Worm (Caenorhabditis elegans) whole organism, L4 larva: ENCODE data around the gene W02B8.1.

Source experiments
- F44E2.7 ChIP-seq: fragments of 200-800 bp; sonication (Bioruptor generic); IDR thresholded peaks from 2 replicates; pipeline ENCODE4 v2.1.2; 2022; ENCODE audit warnings: missing genetic modification characterization, missing compliant biosample characterization
- T20F7.1 ChIP-seq: fragments of 200-800 bp; sonication (Bioruptor generic); optimal IDR thresholded peaks from 2 replicates; lab custom pipeline; 2018; ENCODE audit warnings: mild to moderate bottlenecking, missing genetic modification characterization, missing compliant biosample characterization
- Y105C5A.15 ChIP-seq: fragments of 200-800 bp; sonication (Bioruptor generic); IDR thresholded peaks from 2 replicates; pipeline ENCODE4 v1.3.6; 2022; ENCODE audit warnings: missing genetic modification characterization, missing compliant biosample characterization
- Y5F2A.4 ChIP-seq: fragments of 200-800 bp; sonication (Bioruptor generic); optimal IDR thresholded peaks from 2 replicates; lab custom pipeline; 2018; ENCODE audit warnings: mild to moderate bottlenecking, missing genetic modification characterization, missing compliant biosample characterization
- aha-1 ChIP-seq: fragments of 150-350 bp; peaks from one replicate; lab custom pipeline; 2014; ENCODE audit warnings: missing biosample characterization, missing genetic modification characterization
- ceh-28 ChIP-seq: fragments of 150-350 bp; optimal IDR thresholded peaks from 2 replicates; lab custom pipeline; 2014; ENCODE audit warnings: missing biosample characterization, missing genetic modification reagents, missing genetic modification characterization
- ces-1 ChIP-seq: fragments of 150-350 bp; sonication (generic microtip); optimal IDR thresholded peaks from 4 replicates; lab custom pipeline; 2014; ENCODE audit warnings: missing biosample characterization, missing genetic modification reagents, missing genetic modification characterization
- cey-2 ChIP-seq: sonication (generic microtip); optimal IDR thresholded peaks from 3 replicates; lab custom pipeline; 2017; ENCODE audit warnings: missing genetic modification characterization, mild to moderate bottlenecking, missing compliant biosample characterization, antibody characterized with exemption, borderline replicate concordance; ENCODE audit not compliant: insufficient read depth
- daf-16 ChIP-seq, 3 experiments: sonication (generic microtip); optimal IDR thresholded peaks; 2 replicates each; lab custom pipeline; 2016 to 2017; ENCODE audit warnings: missing genetic modification characterization in 3 of 3, missing genetic modification reagents in 3 of 3, mild to moderate bottlenecking in 2 of 3, missing compliant biosample characterization in 2 of 3, missing biosample characterization in 1 of 3, moderate library complexity in 1 of 3
- duxl-1 ChIP-seq: sonication (generic microtip); optimal IDR thresholded peaks from 2 replicates; lab custom pipeline; 2016; ENCODE audit warnings: mild to moderate bottlenecking, missing genetic modification characterization, moderate library complexity, missing compliant biosample characterization; ENCODE audit not compliant: poor library complexity
- dve-1 ChIP-seq: sonication (generic microtip); optimal IDR thresholded peaks from 2 replicates; lab custom pipeline; 2017; ENCODE audit warnings: antibody characterized with exemption, mild to moderate bottlenecking, missing genetic modification characterization, missing compliant biosample characterization; ENCODE audit not compliant: insufficient read depth
- gei-8 ChIP-seq: fragments of 200-800 bp; sonication (Bioruptor generic); optimal IDR thresholded peaks from 2 replicates; lab custom pipeline; 2018; ENCODE audit warnings: mild to moderate bottlenecking, missing genetic modification characterization, missing compliant biosample characterization
- lin-38 ChIP-seq: fragments of 200-800 bp; sonication (Bioruptor generic); IDR thresholded peaks from 2 replicates; pipeline ENCODE4 v1.3.6; 2022; ENCODE audit warnings: missing genetic modification reagents, missing genetic modification characterization, missing compliant biosample characterization
- lin-39 ChIP-seq: fragments of 150-350 bp; optimal IDR thresholded peaks from 2 replicates; lab custom pipeline; 2014; ENCODE audit warnings: missing biosample characterization, missing genetic modification reagents, missing genetic modification characterization
- mdt-29 ChIP-seq: fragments of 200-800 bp; sonication (Bioruptor generic); IDR thresholded peaks from 2 replicates; pipeline ENCODE4 v1.3.6; 2022; ENCODE audit warnings: missing genetic modification reagents, missing genetic modification characterization, missing compliant biosample characterization
- mxl-3 ChIP-seq: fragments of 200-800 bp; sonication (Bioruptor generic); optimal IDR thresholded peaks from 2 replicates; lab custom pipeline; 2018; ENCODE audit warnings: mild to moderate bottlenecking, missing genetic modification characterization, missing compliant biosample characterization
- nhr-10 ChIP-seq: fragments of 150-350 bp; optimal IDR thresholded peaks from 2 replicates; lab custom pipeline; 2014; ENCODE audit warnings: missing biosample characterization, missing genetic modification characterization
- nhr-102 ChIP-seq: sonication (generic microtip); optimal IDR thresholded peaks from 2 replicates; lab custom pipeline; 2016; ENCODE audit warnings: mild to moderate bottlenecking, missing genetic modification characterization, moderate library complexity, missing compliant biosample characterization
- nhr-237 ChIP-seq: sonication (generic microtip); optimal IDR thresholded peaks from 2 replicates; lab custom pipeline; 2017; ENCODE audit warnings: missing biosample characterization, missing genetic modification characterization
- nhr-28 ChIP-seq: fragments of 150-350 bp; optimal IDR thresholded peaks from 2 replicates; lab custom pipeline; 2014; ENCODE audit warnings: missing biosample characterization, missing genetic modification characterization
- nhr-41 ChIP-seq: fragments of 200-800 bp; sonication (Bioruptor generic); IDR thresholded peaks from 2 replicates; pipeline ENCODE4 v1.3.6; 2022; ENCODE audit warnings: missing genetic modification reagents, missing genetic modification characterization, missing compliant biosample characterization
- nhr-42 ChIP-seq: fragments of 200-800 bp; sonication (Bioruptor generic); IDR thresholded peaks from 2 replicates; pipeline ENCODE4 v1.3.6; 2022; ENCODE audit warnings: missing genetic modification characterization, missing compliant biosample characterization
- nhr-77 ChIP-seq: fragments of 150-350 bp; optimal IDR thresholded peaks from 2 replicates; lab custom pipeline; 2014; ENCODE audit warnings: missing biosample characterization, missing genetic modification characterization
- pha-4 ChIP-seq, 2 experiments: fragments of 150-350 bp in 1 of 2; fragments of 200-800 bp in 1 of 2; sonication (Bioruptor generic) in 1 of 2; IDR thresholded peaks in 1 of 2; optimal IDR thresholded peaks in 1 of 2; 2 replicates each; pipeline versions ENCODE4 v1.3.6 to Lab custom; 2014 to 2022; ENCODE audit warnings: missing genetic modification characterization in 2 of 2, missing genetic modification reagents in 2 of 2, missing biosample characterization in 1 of 2, missing compliant biosample characterization in 1 of 2
- php-3 ChIP-seq: fragments of 200-800 bp; sonication (Bioruptor generic); IDR thresholded peaks from 2 replicates; pipeline ENCODE4 v1.3.6; 2022; ENCODE audit warnings: missing genetic modification reagents, missing genetic modification characterization, missing compliant biosample characterization
- pqm-1 ChIP-seq: sonication (generic microtip); optimal IDR thresholded peaks from 2 replicates; lab custom pipeline; 2017; ENCODE audit warnings: missing biosample characterization, missing genetic modification characterization
- sdz-12 ChIP-seq: fragments of 200-800 bp; sonication (Bioruptor generic); optimal IDR thresholded peaks from 2 replicates; lab custom pipeline; 2018; ENCODE audit warnings: mild to moderate bottlenecking, missing genetic modification characterization, missing compliant biosample characterization
- snpc-1.2 ChIP-seq: fragments of 200-800 bp; sonication (Bioruptor generic); IDR thresholded peaks from 2 replicates; pipeline ENCODE4 v1.3.6; 2022; ENCODE audit warnings: missing genetic modification reagents, missing genetic modification characterization, missing compliant biosample characterization
- snpc-4 ChIP-seq: fragments of 150-350 bp; optimal IDR thresholded peaks from 2 replicates; lab custom pipeline; 2014; ENCODE audit warnings: missing biosample characterization, missing genetic modification characterization
- spr-1 ChIP-seq: sonication (generic microtip); optimal IDR thresholded peaks from 2 replicates; lab custom pipeline; 2016; ENCODE audit warnings: mild to moderate bottlenecking, missing genetic modification characterization, missing compliant biosample characterization
- tag-97 ChIP-seq: fragments of 200-800 bp; sonication (Bioruptor generic); IDR thresholded peaks from 2 replicates; pipeline ENCODE4 v1.3.6; 2022; ENCODE audit warnings: missing genetic modification characterization, missing compliant biosample characterization
- unc-39 ChIP-seq: sonication (generic microtip); optimal IDR thresholded peaks from 2 replicates; lab custom pipeline; 2017; ENCODE audit warnings: missing biosample characterization, missing genetic modification characterization
- unc-62 ChIP-seq, 3 experiments: fragments of 150-350 bp in 1 of 3; sonication (generic microtip); optimal IDR thresholded peaks in 2 of 3; peaks in 1 of 3; 1 replicate in 1 of 3; 2 replicates in 2 of 3; lab custom pipeline; 2014 to 2017; ENCODE audit warnings: missing biosample characterization in 3 of 3, missing genetic modification characterization in 3 of 3, missing genetic modification reagents in 3 of 3, missing genotype in 1 of 3
- vab-7 ChIP-seq: fragments of 200-800 bp; sonication (Bioruptor generic); IDR thresholded peaks from 2 replicates; pipeline ENCODE4 v1.3.6; 2022; ENCODE audit warnings: missing genetic modification reagents, missing genetic modification characterization, missing compliant biosample characterization
- zfp-2 ChIP-seq: sonication (generic microtip); optimal IDR thresholded peaks from 2 replicates; lab custom pipeline; 2016; ENCODE audit warnings: mild to moderate bottlenecking, missing genetic modification characterization, missing compliant biosample characterization
- zfp-3 ChIP-seq: fragments of 200-800 bp; sonication (Bioruptor generic); conservative IDR thresholded peaks from 2 replicates; pipeline ENCODE4 v1.3.6; 2022; ENCODE audit warnings: missing genetic modification reagents, missing genetic modification characterization, missing compliant biosample characterization
- ztf-7 ChIP-seq: fragments of 150-350 bp; optimal IDR thresholded peaks from 2 replicates; lab custom pipeline; 2014; ENCODE audit warnings: missing biosample characterization, missing genetic modification characterization

W02B8.1 gene

DNA sequence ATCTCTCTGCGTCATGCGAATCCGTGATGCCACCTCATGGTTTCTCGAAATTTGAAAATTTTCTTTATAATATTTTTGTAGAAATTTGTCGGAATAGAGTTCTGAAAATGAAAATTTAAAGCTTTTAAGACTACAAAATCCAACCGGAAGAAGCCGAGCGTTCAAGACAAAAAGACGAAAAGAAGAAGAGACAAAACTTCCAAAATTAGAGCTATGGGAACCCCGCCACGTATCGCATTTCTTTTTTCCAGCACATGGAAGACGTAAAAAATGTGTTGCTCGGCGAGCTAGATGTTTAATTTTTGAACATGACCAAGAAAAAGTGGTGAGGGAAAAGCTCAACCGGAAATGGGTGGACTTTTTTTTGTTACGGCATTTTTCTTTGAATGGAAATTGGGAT is at the start of gene W02B8.1:
Gene W02B8.1, minus strand, starts transcription at position 101 of the 400 bp plus-strand sequence.
- TF ChIP-seq snpc-4 (tag; lab: Kevin White, UChicago) (no peak), unc-62 (GFP tag; optimal IDR thresholded peaks at IDR 0.05 in 1 of 2; lab: Kevin White, UChicago) (peak in 1 of 2 experiments; percentile 86), unc-62 (tag; optimal IDR thresholded peaks at IDR 0.05; lab: Kevin White, UChicago) (no peak)

DNA sequence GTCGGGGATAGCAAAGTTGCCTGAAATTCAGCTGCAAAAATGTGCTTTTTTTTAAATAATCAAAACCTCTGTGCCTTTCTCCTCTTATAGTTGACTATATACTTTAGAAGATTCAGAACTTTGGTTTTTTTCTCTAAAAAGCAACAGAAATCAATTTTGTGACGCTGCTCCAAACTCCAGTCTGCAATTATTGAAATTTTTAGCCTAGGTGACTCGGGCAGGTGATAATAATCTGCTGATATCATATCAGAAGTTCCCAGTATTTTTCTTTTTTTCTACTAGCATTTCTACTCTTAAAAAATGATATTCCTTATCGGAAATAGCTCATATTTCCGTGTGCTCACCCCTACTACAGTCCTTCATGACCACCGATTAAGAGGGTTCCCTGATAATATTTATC is 47.4 kb upstream of the W02B8.1 start, which contains the start of gene sre-44:
Gene sre-44, plus strand, starts transcription at position 301 of the 400 bp plus-strand sequence.
- TF ChIP-seq nhr-237 (tag; lab: Kevin White, UChicago) (no peak), zfp-2 (tag; lab: Kevin White, UChicago) (no peak), nhr-10 (tag; lab: Kevin White, UChicago) (no peak), ces-1 (GFP tag; lab: Kevin White, UChicago) (no peak), ztf-7 (tag; lab: Kevin White, UChicago) (no peak), nhr-77 (tag; lab: Kevin White, UChicago) (no peak), lin-39 (tag; lab: Kevin White, UChicago) (no peak), vab-7 (GFP tag; lab: Robert Waterston, UW) (no peak), nhr-41 (GFP tag; lab: Robert Waterston, UW) (no peak), sdz-12 (GFP tag; lab: Kevin White, UChicago) (no peak), Y105C5A.15 (no peak), aha-1 (tag; lab: Kevin White, UChicago) (no peak), nhr-102 (tag; lab: Kevin White, UChicago) (no peak)

ce11 chrII:13946455-13947093 is 44.7 kb upstream of the W02B8.1 start:
- TF ChIP-seq lin-38 = peak; percentile 37; the same call in 1 of the 2 replicates

- TF ChIP-seq php-3 (GFP tag; lab: Robert Waterston, UW) (peak; percentile 55; the same call in 1 of the 2 replicates), zfp-3 (GFP tag; lab: Robert Waterston, UW) (no peak), nhr-28 (tag; lab: Kevin White, UChicago) (peak; percentile 2), unc-39 (tag; lab: Kevin White, UChicago) (no peak), dve-1 (tag; lab: Kevin White, UChicago) (peak; percentile 24), daf-16 (GFP tag; optimal IDR thresholded peaks at IDR 0.05; lab: Kevin White, UChicago) (no peak), daf-16 (tag; optimal IDR thresholded peaks at IDR 0.05; lab: Kevin White, UChicago) (peak; percentile 38), pqm-1 (tag; lab: Kevin White, UChicago) (peak; percentile 59)
Observed at ce11 chrII:13945527-13945926, 43.6 kb upstream of the W02B8.1 start.

DNA sequence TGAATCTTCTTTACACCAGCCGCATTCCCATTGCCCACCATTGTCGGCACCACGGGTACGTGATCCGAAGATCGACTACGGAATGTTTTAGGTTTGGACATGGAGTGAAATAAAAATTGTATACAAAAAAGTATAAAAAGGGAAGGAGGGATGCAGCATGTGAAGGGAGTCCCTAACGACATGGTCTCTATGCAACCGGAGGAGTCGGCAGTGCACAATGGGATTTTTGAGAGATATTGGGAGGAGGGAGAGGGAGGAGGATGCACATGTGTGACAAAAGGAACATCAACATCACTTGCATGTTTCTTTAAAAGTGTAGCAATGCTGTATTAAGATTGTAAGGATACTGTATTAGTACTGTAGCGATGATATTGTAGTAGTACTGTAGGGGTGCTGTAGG is 37.6 kb upstream of the W02B8.1 start, which contains the start of gene W07G1.1:
Gene W07G1.1, minus strand, starts transcription at position 101 of the 400 bp plus-strand sequence.
- TF ChIP-seq mdt-29 (GFP tag; lab: Robert Waterston, UW) = no peak
- no peak for TF ChIP-seq gei-8
- peak in 1 of 2 experiments; percentile 15 for TF ChIP-seq unc-62 (GFP tag; optimal IDR thresholded peaks at IDR 0.05 in 1 of 2; lab: Kevin White, UChicago)
- no peak for TF ChIP-seq unc-62 (tag; optimal IDR thresholded peaks at IDR 0.05; lab: Kevin White, UChicago)
- TF ChIP-seq zfp-2 (tag; lab: Kevin White, UChicago) = no peak

DNA sequence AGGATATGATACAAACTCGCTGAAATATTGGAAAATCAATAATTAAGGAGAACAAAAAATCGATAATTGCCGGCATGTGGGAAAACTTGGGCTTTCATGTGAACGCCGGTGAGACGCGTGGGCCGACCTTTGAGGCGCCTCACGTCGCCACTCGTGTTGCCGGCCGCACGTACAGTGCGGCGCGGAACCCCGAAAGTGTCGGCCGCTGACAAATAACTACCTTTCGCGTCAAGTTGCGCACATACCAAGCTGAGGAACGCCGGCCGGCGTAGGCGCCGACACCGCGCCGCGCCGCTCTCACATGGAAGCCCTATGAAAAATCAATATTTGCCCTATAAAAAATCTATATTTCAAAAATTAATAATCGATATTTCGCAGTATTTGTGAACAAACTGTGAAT is 36.4 kb upstream of the W02B8.1 start:
- TF ChIP-seq snpc-1.2 (no peak), php-3 (GFP tag; lab: Robert Waterston, UW) (no peak), lin-39 (tag; lab: Kevin White, UChicago) (no peak), ceh-28 (peak; percentile 47), Y5F2A.4 (no peak), T20F7.1 (GFP tag; lab: Kevin White, UChicago) (no peak), duxl-1 (tag; lab: Kevin White, UChicago) (no peak), nhr-42 (GFP tag; lab: Robert Waterston, UW) (peak; percentile 11; the same call in 1 of the 2 replicates), mxl-3 (GFP tag; lab: Kevin White, UChicago) (no peak), mdt-29 (GFP tag; lab: Robert Waterston, UW) (no peak), unc-62 (GFP tag; optimal IDR thresholded peaks at IDR 0.05 in 1 of 2; lab: Kevin White, UChicago) (peak in 1 of 2 experiments; percentile 18), unc-62 (tag; optimal IDR thresholded peaks at IDR 0.05; lab: Kevin White, UChicago) (no peak), pha-4 (GFP tag; IDR thresholded peaks at IDR 0.05; lab: Robert Waterston, UW) (no peak), pha-4 (tag; optimal IDR thresholded peaks at IDR 0.05; lab: Kevin White, UChicago) (no peak), F44E2.7 (no peak), cey-2 (tag; lab: Kevin White, UChicago) (no peak), snpc-4 (tag; lab: Kevin White, UChicago) (no peak), tag-97 (no peak), spr-1 (tag; lab: Kevin White, UChicago) (no peak)
